Fruit fly (Drosophila melanogaster) whole organism, embryonic: ENCODE measurements around the gene tomb.

ENCODE experiments used
- Abd-B ChIP-seq: fragments of 200-800 bp; sonication (Bioruptor generic); optimal IDR thresholded peaks from 2 replicates; lab custom pipeline; 2018; ENCODE audit warnings: missing biosample characterization, mild to moderate bottlenecking, missing genetic modification characterization, moderate library complexity
- Asciz ChIP-seq: fragments of 200-800 bp; sonication (Bioruptor generic); optimal IDR thresholded peaks from 2 replicates; lab custom pipeline; 2017; ENCODE audit warnings: missing biosample characterization, mild to moderate bottlenecking, missing genetic modification characterization, missing genetic modification reagents
- CG10147 ChIP-seq: fragments of 200-800 bp; sonication (Bioruptor generic); optimal IDR thresholded peaks from 2 replicates; lab custom pipeline; 2019; ENCODE audit warnings: missing biosample characterization, mild to moderate bottlenecking, missing genetic modification characterization, moderate library complexity
- CG12299 ChIP-seq: fragments of 200-800 bp; sonication (Bioruptor generic); optimal IDR thresholded peaks from 2 replicates; lab custom pipeline; 2018; ENCODE audit warnings: missing biosample characterization, mild to moderate bottlenecking, missing genetic modification characterization
- CG1233 ChIP-seq: fragments of 200-800 bp; sonication (Bioruptor generic); optimal IDR thresholded peaks from 4 replicates; lab custom pipeline; 2018; ENCODE audit warnings: missing biosample characterization, mild to moderate bottlenecking, missing genetic modification characterization
- CG12391 ChIP-seq: fragments of 200-800 bp; sonication (Bioruptor generic); optimal IDR thresholded peaks from 3 replicates; lab custom pipeline; 2018; ENCODE audit warnings: missing biosample characterization, mild to moderate bottlenecking, missing genetic modification characterization, moderate library complexity
- CG12942 ChIP-seq: fragments of 200-800 bp; sonication (Bioruptor generic); optimal IDR thresholded peaks from 3 replicates; lab custom pipeline; 2016; ENCODE audit warnings: missing biosample characterization, missing genetic modification characterization
- CG13894 ChIP-seq: fragments of 200-800 bp; sonication (Bioruptor generic); optimal IDR thresholded peaks from 3 replicates; lab custom pipeline; 2018; ENCODE audit warnings: missing biosample characterization, mild to moderate bottlenecking, missing genetic modification characterization, moderate library complexity
- CG15601 ChIP-seq: fragments of 200-800 bp; sonication (Bioruptor generic); optimal IDR thresholded peaks from 3 replicates; lab custom pipeline; 2019; ENCODE audit warnings: missing biosample characterization, mild to moderate bottlenecking, missing genetic modification characterization, moderate library complexity
- CG1647 ChIP-seq: fragments of 200-800 bp; sonication (Bioruptor generic); optimal IDR thresholded peaks from 3 replicates; lab custom pipeline; 2016; ENCODE audit warnings: missing biosample characterization, missing genetic modification characterization
- CG16863 ChIP-seq: fragments of 200-800 bp; sonication (Bioruptor generic); optimal IDR thresholded peaks from 3 replicates; lab custom pipeline; 2016; ENCODE audit warnings: missing biosample characterization, missing genetic modification characterization
- CG17829 ChIP-seq: fragments of 200-800 bp; optimal IDR thresholded peaks from 2 replicates; lab custom pipeline; 2019; ENCODE audit warnings: missing biosample characterization, mild to moderate bottlenecking, missing genetic modification characterization, moderate library complexity
- CG17912 ChIP-seq: fragments of 200-800 bp; sonication (Bioruptor generic); optimal IDR thresholded peaks from 2 replicates; lab custom pipeline; 2018; ENCODE audit warnings: missing biosample characterization, mild to moderate bottlenecking, missing genetic modification characterization
- CG18262 ChIP-seq: fragments of 200-800 bp; optimal IDR thresholded peaks from 3 replicates; lab custom pipeline; 2019; ENCODE audit warnings: missing biosample characterization, mild to moderate bottlenecking, missing genetic modification characterization, moderate library complexity
- CG18476 ChIP-seq: fragments of 200-800 bp; sonication (Bioruptor generic); optimal IDR thresholded peaks from 2 replicates; lab custom pipeline; 2016; ENCODE audit warnings: missing biosample characterization, mild to moderate bottlenecking, missing genetic modification characterization
- CG18619 ChIP-seq: fragments of 200-800 bp; sonication (Bioruptor generic); optimal IDR thresholded peaks from 3 replicates; lab custom pipeline; 2017; ENCODE audit warnings: missing biosample characterization, mild to moderate bottlenecking, missing genetic modification characterization
- CG30020 ChIP-seq: fragments of 200-800 bp; optimal IDR thresholded peaks from 2 replicates; lab custom pipeline; 2019; ENCODE audit warnings: missing biosample characterization, mild to moderate bottlenecking, missing genetic modification characterization, moderate library complexity
- CG31441 ChIP-seq: fragments of 200-800 bp; sonication (Bioruptor generic); IDR thresholded peaks from 2 replicates; pipeline ENCODE4 v1.3.6; 2022; ENCODE audit warnings: missing biosample characterization, missing genetic modification characterization
- CG32772 ChIP-seq: fragments of 200-800 bp; sonication (Bioruptor generic); IDR thresholded peaks from 2 replicates; pipeline ENCODE4 v1.3.6; 2022; ENCODE audit warnings: missing biosample characterization, missing genetic modification characterization
- CG4328 ChIP-seq: fragments of 200-800 bp; sonication (Bioruptor generic); optimal IDR thresholded peaks from 3 replicates; lab custom pipeline; 2017; ENCODE audit warnings: missing biosample characterization, missing genetic modification reagents, missing genetic modification characterization
- CG9215 ChIP-seq: fragments of 200-800 bp; sonication (Bioruptor generic); IDR thresholded peaks from 2 replicates; pipeline ENCODE4 v1.3.6; 2022; ENCODE audit warnings: missing biosample characterization, missing genetic modification characterization
- CG9609 ChIP-seq: fragments of 200-800 bp; sonication (Bioruptor generic); optimal IDR thresholded peaks from 3 replicates; lab custom pipeline; 2016; ENCODE audit warnings: missing biosample characterization, missing genetic modification characterization
- CG9797 ChIP-seq: fragments of 200-800 bp; sonication (Bioruptor generic); optimal IDR thresholded peaks from 3 replicates; lab custom pipeline; 2018; ENCODE audit warnings: missing biosample characterization, mild to moderate bottlenecking, missing genetic modification characterization
- Chrac-16 ChIP-seq: fragments of 200-800 bp; sonication (Bioruptor generic); optimal IDR thresholded peaks from 3 replicates; lab custom pipeline; 2016; ENCODE audit warnings: missing biosample characterization, missing genetic modification characterization
- Dip3 ChIP-seq: fragments of 200-800 bp; sonication (Bioruptor generic); optimal IDR thresholded peaks from 3 replicates; lab custom pipeline; 2016; ENCODE audit warnings: missing biosample characterization, missing genetic modification characterization
- Fer3 ChIP-seq: fragments of 200-800 bp; sonication (Bioruptor generic); optimal IDR thresholded peaks from 2 replicates; lab custom pipeline; 2018; ENCODE audit warnings: missing biosample characterization, mild to moderate bottlenecking, missing genetic modification characterization, moderate library complexity
- Hr51 ChIP-seq, 2 experiments: fragments of 200-800 bp; sonication (Bioruptor generic); optimal IDR thresholded peaks; 2 replicates in 1 of 2; 3 replicates in 1 of 2; lab custom pipeline; 2016 to 2018; ENCODE audit warnings: missing biosample characterization in 2 of 2, missing genetic modification characterization in 2 of 2, mild to moderate bottlenecking in 1 of 2, moderate library complexity in 1 of 2
- MBD-R2 ChIP-seq: fragments of 200-800 bp; sonication (Bioruptor generic); IDR thresholded peaks from 2 replicates; pipeline ENCODE4 v1.3.6; 2022; ENCODE audit warnings: missing biosample characterization, missing genetic modification characterization
- Meics ChIP-seq: fragments of 200-800 bp; sonication (Bioruptor generic); optimal IDR thresholded peaks from 2 replicates; lab custom pipeline; 2017; ENCODE audit warnings: missing biosample characterization, mild to moderate bottlenecking, missing genetic modification characterization
- Myb ChIP-seq: fragments of 200-800 bp; sonication (Bioruptor generic); optimal IDR thresholded peaks from 2 replicates; lab custom pipeline; 2016; ENCODE audit warnings: missing biosample characterization, missing genetic modification characterization
- Nf-YB ChIP-seq: fragments of 200-800 bp; sonication (Bioruptor generic); optimal IDR thresholded peaks from 3 replicates; lab custom pipeline; 2019; ENCODE audit warnings: missing biosample characterization, mild to moderate bottlenecking, missing genetic modification characterization, moderate library complexity
- NfI ChIP-seq: fragments of 200-800 bp; sonication (Bioruptor generic); optimal IDR thresholded peaks from 3 replicates; lab custom pipeline; 2018; ENCODE audit warnings: missing biosample characterization, mild to moderate bottlenecking, missing genetic modification characterization, moderate library complexity
- Sox100B ChIP-seq: fragments of 200-800 bp; sonication (Bioruptor generic); optimal IDR thresholded peaks from 3 replicates; lab custom pipeline; 2018; ENCODE audit warnings: missing biosample characterization, mild to moderate bottlenecking, missing genetic modification characterization
- Sry-β ChIP-seq: fragments of 200-800 bp; sonication (Bioruptor generic); optimal IDR thresholded peaks from 2 replicates; lab custom pipeline; 2018; ENCODE audit warnings: missing biosample characterization, mild to moderate bottlenecking, missing genetic modification characterization, moderate library complexity
- Tbp ChIP-seq: fragments of >200 bp; optimal IDR thresholded peaks from 2 replicates; lab custom pipeline; 2018; ENCODE audit warnings: missing biosample characterization, missing genetic modification characterization
- az2 ChIP-seq: fragments of 200-800 bp; sonication (Bioruptor generic); optimal IDR thresholded peaks from 3 replicates; lab custom pipeline; 2016; ENCODE audit warnings: missing biosample characterization, missing genetic modification characterization
- bab2 ChIP-seq: fragments of 200-800 bp; sonication (Bioruptor generic); optimal IDR thresholded peaks from 2 replicates; lab custom pipeline; 2016; ENCODE audit warnings: missing biosample characterization, missing genetic modification characterization
- bcd ChIP-seq: fragments of 200-800 bp; sonication (Bioruptor generic); optimal IDR thresholded peaks from 2 replicates; lab custom pipeline; 2017; ENCODE audit warnings: missing biosample characterization, mild to moderate bottlenecking, missing genetic modification characterization
- dmrt99B ChIP-seq: fragments of 200-800 bp; sonication (Bioruptor generic); optimal IDR thresholded peaks from 2 replicates; lab custom pipeline; 2018; ENCODE audit warnings: missing biosample characterization, mild to moderate bottlenecking, missing genetic modification characterization, moderate library complexity
- grau ChIP-seq: fragments of 200-800 bp; optimal IDR thresholded peaks from 3 replicates; lab custom pipeline; 2019; ENCODE audit warnings: missing biosample characterization, mild to moderate bottlenecking, missing genetic modification characterization, moderate library complexity
- hkb ChIP-seq, 2 experiments: fragments of 200-800 bp in 1 of 2; fragments of >200 bp in 1 of 2; sonication (Bioruptor generic) in 1 of 2; IDR thresholded peaks in 1 of 2; optimal IDR thresholded peaks in 1 of 2; 2 replicates each; pipeline versions ENCODE4 v1.3.6 to Lab custom; 2017 to 2022; ENCODE audit warnings: missing biosample characterization in 1 of 2, missing genetic modification characterization in 1 of 2
- lmd ChIP-seq: fragments of 200-800 bp; sonication (Bioruptor generic); IDR thresholded peaks from 2 replicates; pipeline ENCODE4 v1.3.6; 2022; ENCODE audit warnings: missing biosample characterization, missing genetic modification characterization
- phol ChIP-seq: fragments of 200-800 bp; sonication (Bioruptor generic); optimal IDR thresholded peaks from 3 replicates; lab custom pipeline; 2018; ENCODE audit warnings: missing biosample characterization, mild to moderate bottlenecking, missing genetic modification characterization, moderate library complexity
- sd ChIP-seq: fragments of 200-800 bp; sonication (Bioruptor generic); optimal IDR thresholded peaks from 3 replicates; lab custom pipeline; 2018; ENCODE audit warnings: missing biosample characterization, mild to moderate bottlenecking, missing genetic modification characterization, moderate library complexity
- slou ChIP-seq: fragments of 200-800 bp; sonication (Bioruptor generic); optimal IDR thresholded peaks from 3 replicates; lab custom pipeline; 2016; ENCODE audit warnings: missing biosample characterization, missing genetic modification characterization
- sug ChIP-seq: fragments of 200-800 bp; optimal IDR thresholded peaks from 2 replicates; lab custom pipeline; 2019; ENCODE audit warnings: missing biosample characterization, mild to moderate bottlenecking, missing genetic modification characterization, moderate library complexity
- tll ChIP-seq, 2 experiments: fragments of 200-800 bp in 1 of 2; fragments of >200 bp in 1 of 2; sonication (Bioruptor generic) in 1 of 2; optimal IDR thresholded peaks; 2 replicates each; lab custom pipeline; 2017 to 2019; ENCODE audit warnings: missing biosample characterization in 2 of 2, missing genetic modification characterization in 2 of 2, mild to moderate bottlenecking in 1 of 2, moderate library complexity in 1 of 2
- zen ChIP-seq: fragments of 200-800 bp; sonication (Bioruptor generic); optimal IDR thresholded peaks from 3 replicates; lab custom pipeline; 2018; ENCODE audit warnings: missing biosample characterization, mild to moderate bottlenecking, missing genetic modification characterization, moderate library complexity

tomb gene

dm6 chr2L:5519846-5520384 is 16.6 kb downstream of the tomb start, which contains the start of the genes CG7382 and cl (continued):
- TF ChIP-seq grau (tag; lab: Kevin White, UChicago) (peak; percentile 66), CG18476 (GFP tag; lab: Kevin White, UChicago) (peak; percentile 16), phol (peak; percentile 72), CG9797 (peak; percentile 31), CG18262 (tag; lab: Kevin White, UChicago) (peak; percentile 56), CG4328 (GFP tag; lab: Kevin White, UChicago) (peak; percentile 18), Dip3 (GFP tag; lab: Kevin White, UChicago) (no peak), Meics (peak; percentile 16), Hr51 (GFP tag; optimal IDR thresholded peaks at IDR 0.05; lab: Kevin White, UChicago) (peak in 1 of 2 experiments; percentile 54), CG18619 (peak; percentile 27), slou (GFP tag; lab: Kevin White, UChicago) (peak; percentile 23), CG13894 (tag; lab: Kevin White, UChicago) (peak; percentile 41), Asciz (GFP tag; lab: Kevin White, UChicago) (no peak), dmrt99B (tag; lab: Kevin White, UChicago) (peak; percentile 34), az2 (GFP tag; lab: Kevin White, UChicago) (peak; percentile 54), sd (peak; percentile 59), Sry-β (GFP tag; lab: Kevin White, UChicago) (peak; percentile 98), Fer3 (tag; lab: Kevin White, UChicago) (no peak), CG9609 (GFP tag; lab: Kevin White, UChicago) (no peak), bcd (GFP tag; lab: Kevin White, UChicago) (peak; percentile 44), CG12299 (peak; percentile 7), CG17912 (GFP tag; lab: Kevin White, UChicago) (no peak), Nf-YB (GFP tag; lab: Kevin White, UChicago) (peak; percentile 15), CG15601 (peak; percentile 61), Sox100B (GFP tag; lab: Kevin White, UChicago) (peak; percentile 36), zen (peak; percentile 42), NfI (peak; percentile 43), CG12391 (tag; lab: Kevin White, UChicago) (peak; percentile 72), CG12942 (peak; percentile 17), CG9215 (peak; percentile 31; the same call in 1 of the 2 replicates), tll (GFP tag; optimal IDR thresholded peaks at IDR 0.05; lab: Kevin White, UChicago) (peak; percentile 21 to 53), MBD-R2 (GFP tag; lab: Robert Waterston, UW) (peak; percentile 38; the same call in 1 of the 2 replicates), CG1233 (GFP tag; lab: Kevin White, UChicago) (no peak), CG32772 (GFP tag; lab: Robert Waterston, UW) (no peak), CG1647 (GFP tag; lab: Kevin White, UChicago) (no peak), Chrac-16 (GFP tag; lab: Kevin White, UChicago) (peak; percentile 6), CG16863 (GFP tag; lab: Kevin White, UChicago) (no peak), sug (tag; lab: Kevin White, UChicago) (peak; percentile 81), bab2 (no peak), Tbp (no peak), CG30020 (tag; lab: Kevin White, UChicago) (peak; percentile 42), hkb (optimal IDR thresholded peaks at IDR 0.05; lab: Kevin White, UChicago) (peak; percentile 85), hkb (GFP tag; IDR thresholded peaks at IDR 0.05; lab: Robert Waterston, UW) (no peak), CG31441 (GFP tag; lab: Robert Waterston, UW) (peak; percentile 61; the same call in 1 of the 2 replicates), Abd-B (peak; percentile 81), lmd (GFP tag; lab: Robert Waterston, UW) (peak; percentile 33; the same call in 1 of the 2 replicates), Myb (GFP tag; lab: Kevin White, UChicago) (peak; percentile 10), CG17829 (tag; lab: Kevin White, UChicago) (peak; percentile 72), CG10147 (GFP tag; lab: Kevin White, UChicago) (peak; percentile 26)
